Fruit fly (Drosophila melanogaster) S2 (cell line): Measurements from ENCODE around the gene CG33928.

Experiments used
- CG8478 ChIP-seq: fragments of >200 bp; optimal IDR thresholded peaks from 2 replicates; lab custom pipeline; 2018
- CTCF ChIP-seq, 2 experiments: fragments of >200 bp; optimal IDR thresholded peaks; 2 replicates each; lab custom pipeline; 2018

DNA sequence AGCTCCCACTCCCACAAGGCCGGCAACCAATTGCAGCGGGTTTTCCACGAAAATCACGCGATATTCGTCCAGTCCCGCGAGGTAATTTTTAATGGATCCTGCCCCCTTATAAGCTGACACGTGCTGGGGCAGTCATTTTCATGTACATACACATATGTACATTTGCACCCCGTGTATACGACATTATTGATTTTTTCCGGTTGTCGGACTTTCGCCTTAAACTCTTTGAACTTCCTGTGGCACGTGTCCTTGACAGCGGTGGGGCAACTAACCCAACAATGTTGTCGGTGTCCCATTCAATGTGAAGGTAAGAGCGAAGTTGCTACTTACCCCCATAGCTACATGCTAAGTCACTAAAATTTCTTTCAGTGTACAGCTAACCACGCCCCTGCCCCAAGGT is 15.7 kb upstream of the CG33928 start:
- TF ChIP-seq CTCF (optimal IDR thresholded peaks at IDR 0.05; lab: Kevin White, UChicago), result no peak
- TF ChIP-seq CG8478 (lab: Kevin White, UChicago), result no peak
